Worm (Caenorhabditis elegans) whole organism, dauer: ENCODE data around the gene ZK856.11.

ENCODE experiments used
- unc-62 ChIP-seq: sonication (generic microtip); optimal IDR thresholded peaks from 2 replicates; lab custom pipeline; 2017; ENCODE audit warnings: missing biosample characterization, missing genetic modification reagents, missing genetic modification characterization

ZK856.11 gene

ce11 chrV:10204863-10205338, at the start of gene ZK856.11, which contains the start of gene ZK856.19:
ZK856.11 (minus strand) TSS chrV:10204938.
ZK856.19 (minus strand) TSS chrV:10204913.
- no peak for TF ChIP-seq unc-62

- TF ChIP-seq unc-62: no peak
Observed at ce11 chrV:10252682-10253081, 47.9 kb upstream of the ZK856.11 start.

- TF ChIP-seq unc-62: no peak
Observed at ce11 chrV:10249515-10249914, 44.8 kb upstream of the ZK856.11 start.

DNA sequence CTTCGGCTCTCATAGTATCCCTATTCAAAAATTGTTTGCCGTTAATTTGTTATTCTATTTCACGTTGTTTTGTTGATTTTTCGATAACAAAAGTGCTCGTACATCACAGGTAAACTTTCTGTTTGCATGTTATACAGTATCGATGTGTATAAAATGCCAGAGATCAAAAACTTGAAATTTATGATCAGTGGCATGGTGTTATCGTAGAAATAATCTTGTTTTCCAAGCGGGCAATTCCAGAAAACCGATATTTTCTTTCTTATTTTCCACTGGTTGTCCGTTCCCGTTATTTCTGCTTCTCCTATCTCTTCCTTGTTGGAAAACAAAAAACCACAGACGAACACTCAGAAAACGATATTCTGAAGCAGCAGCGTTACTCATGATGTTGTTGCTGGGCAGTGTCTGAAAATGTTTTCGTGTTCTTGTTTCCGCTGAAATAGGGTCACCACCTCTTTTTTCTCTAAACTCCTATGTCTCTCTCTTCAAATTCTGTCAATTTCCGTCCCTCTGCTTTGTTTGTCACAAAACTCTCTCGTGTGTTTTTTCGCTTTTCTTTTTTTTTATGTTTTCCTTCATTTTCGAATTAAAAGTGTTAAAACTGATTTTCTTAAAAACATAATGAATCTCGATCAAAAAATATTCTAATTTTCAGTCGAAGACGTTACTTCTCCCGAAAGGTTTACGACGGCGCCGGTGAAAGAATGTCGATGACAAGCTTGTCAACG, 43.7 kb upstream of the ZK856.11 start, which contains the start of gene akt-1:
Gene akt-1 (plus strand): TSS at position 651 of the 725 bp plus-strand sequence.
- no peak for TF ChIP-seq unc-62

- no peak for TF ChIP-seq unc-62
Observed at ce11 chrV:10247673-10248239, 43.0 kb upstream of the ZK856.11 start.

- TF ChIP-seq unc-62: no peak
Observed at ce11 chrV:10246967-10247366, 42.2 kb upstream of the ZK856.11 start.

DNA sequence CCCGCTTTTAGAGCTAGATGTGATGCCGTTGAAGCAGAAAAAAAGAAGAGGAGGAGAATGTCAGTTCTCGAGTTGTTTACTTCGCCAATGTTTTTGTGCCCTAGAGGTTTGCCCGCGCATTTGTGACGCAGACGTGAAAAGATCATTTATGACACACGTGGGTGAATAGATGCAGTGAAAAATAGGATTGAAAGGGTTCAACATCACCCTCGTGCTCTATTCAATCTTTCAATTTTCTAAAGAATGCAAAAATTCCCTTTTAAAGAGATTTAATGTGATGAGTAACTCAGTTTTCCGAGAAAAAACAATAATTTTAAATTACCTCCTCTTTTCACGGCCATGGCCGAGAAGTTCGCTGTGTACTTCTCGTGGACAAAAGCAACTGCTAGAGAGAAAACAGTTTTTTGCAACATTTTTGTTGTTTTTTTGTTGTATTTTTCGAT, 41.7 kb upstream of the ZK856.11 start:
- TF ChIP-seq unc-62: no peak

DNA sequence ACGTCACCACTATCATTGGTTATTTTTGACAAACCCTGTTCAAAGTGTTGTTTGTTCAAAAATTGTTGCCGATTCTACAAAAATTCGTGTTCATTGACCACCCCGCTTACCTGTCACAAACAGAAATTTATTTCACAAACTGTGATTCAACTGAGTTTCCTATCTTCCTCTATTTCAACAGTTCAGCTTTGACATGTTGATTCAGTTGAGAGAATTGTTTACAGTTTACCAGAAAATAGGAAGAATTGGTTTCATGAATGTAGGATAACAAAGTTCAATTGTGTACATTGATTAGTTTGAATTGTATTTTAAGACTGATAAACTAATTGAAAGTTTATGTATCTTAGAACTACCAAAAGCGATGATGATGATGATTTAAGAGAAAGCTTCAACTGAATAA, 40.9 kb upstream of the ZK856.11 start:
- TF ChIP-seq unc-62: no peak

ce11 chrV:10244018-10244720, 39.4 kb upstream of the ZK856.11 start:
- TF ChIP-seq unc-62: no peak

- TF ChIP-seq unc-62: no peak
Observed at ce11 chrV:10243105-10243504, 38.4 kb upstream of the ZK856.11 start, which contains the start of gene C12D8.9. C12D8.9 (minus strand) TSS chrV:10243205.

- TF ChIP-seq unc-62: no peak
Observed at ce11 chrV:10241121-10241803, 36.5 kb upstream of the ZK856.11 start, which contains the start of the genes C12D8.21 and col-148. C12D8.21 (minus strand) TSS chrV:10241188. col-148 (plus strand) TSS chrV:10241753.

- TF ChIP-seq unc-62: no peak
Observed at ce11 chrV:10239861-10240260, 35.1 kb upstream of the ZK856.11 start, which contains the start of gene fipr-8. fipr-8 (minus strand) TSS chrV:10239961.

- TF ChIP-seq unc-62: no peak
Observed at ce11 chrV:10238665-10239064, 33.9 kb upstream of the ZK856.11 start, which contains the start of gene fubl-1. fubl-1 (minus strand) TSS chrV:10238866.

DNA sequence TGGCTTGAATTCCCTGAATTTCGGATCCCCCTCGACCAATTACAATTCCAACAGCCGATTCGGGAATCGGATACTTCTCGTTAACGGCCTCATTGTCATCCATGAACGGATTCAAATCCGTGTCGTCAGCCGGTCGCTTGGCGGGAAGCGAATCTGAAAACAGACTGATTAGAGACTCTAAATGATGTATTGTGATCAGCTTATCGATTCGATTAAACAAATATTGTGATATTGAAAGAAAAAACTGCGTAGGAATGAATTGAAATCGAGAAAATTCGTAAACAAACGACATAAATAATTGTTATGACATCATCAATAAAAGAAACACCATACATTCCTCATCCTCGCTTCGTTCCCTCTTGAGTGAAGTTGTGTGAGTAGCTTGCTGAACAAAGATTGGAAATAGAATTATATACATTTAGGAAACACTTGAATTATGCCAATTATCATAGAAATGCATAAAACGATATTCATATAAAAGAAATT, 33.3 kb upstream of the ZK856.11 start:
- TF ChIP-seq unc-62: no peak

DNA sequence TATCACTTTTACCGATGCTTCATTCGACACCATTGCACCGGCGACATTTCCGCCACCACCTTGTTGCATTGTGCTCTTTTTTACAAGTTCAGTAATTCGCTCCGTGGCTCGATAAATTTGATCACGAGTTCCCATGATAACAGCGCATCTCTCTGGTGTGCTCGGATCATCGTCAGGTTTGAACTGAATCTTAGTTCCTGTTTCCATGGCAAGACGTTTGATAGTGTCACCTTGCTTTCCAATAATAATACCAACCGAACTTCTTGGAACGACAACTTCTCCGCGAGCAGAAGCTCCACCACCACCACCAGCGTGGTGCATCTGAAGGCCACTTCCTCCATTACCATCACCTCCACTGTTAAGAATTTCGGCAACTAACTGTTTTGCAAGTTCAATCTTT, 32.4 kb upstream of the ZK856.11 start:
- no peak for TF ChIP-seq unc-62

DNA sequence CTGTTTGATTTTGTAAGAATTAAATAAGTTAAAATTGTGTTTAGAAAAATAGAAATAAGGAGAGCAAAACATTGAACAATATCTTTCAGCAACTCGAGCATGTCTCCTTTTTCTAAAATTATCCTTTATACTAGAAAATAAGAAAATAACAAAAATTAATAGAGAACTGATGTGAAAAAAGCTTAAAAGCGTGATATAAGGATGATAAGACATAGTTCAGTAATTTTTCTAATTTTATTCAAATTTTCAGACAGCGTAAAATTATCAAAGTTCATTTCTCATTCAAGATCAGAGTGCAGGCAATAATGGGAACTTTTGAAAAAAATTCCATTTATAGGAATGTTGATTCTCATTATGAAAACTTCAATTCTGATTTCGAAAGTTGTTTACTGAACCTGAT, 28.6 kb upstream of the ZK856.11 start, which contains the start of gene str-182:
Gene str-182 (minus strand): TSS at position 101 of the 400 bp plus-strand sequence.
- TF ChIP-seq unc-62: no peak
